Worm (Caenorhabditis elegans) whole organism, mixed stage, embryonic: ENCODE measurements around the gene efk-1.

Source experiments
- ceh-83 ChIP-seq: fragments of 200-800 bp; sonication (Bioruptor generic); optimal IDR thresholded peaks from 2 replicates; lab custom pipeline; 2018; ENCODE audit warnings: mild to moderate bottlenecking, missing genetic modification characterization, missing compliant biosample characterization
- nhr-28 ChIP-seq: fragments of 150-350 bp; optimal IDR thresholded peaks from 2 replicates; lab custom pipeline; 2014; ENCODE audit warnings: missing biosample characterization, missing genetic modification characterization
- nhr-76 ChIP-seq: sonication (generic microtip); optimal IDR thresholded peaks from 2 replicates; lab custom pipeline; 2017; ENCODE audit warnings: missing biosample characterization, missing genetic modification characterization
- snpc-4 ChIP-seq: fragments of 150-350 bp; optimal IDR thresholded peaks from 2 replicates; lab custom pipeline; 2014; ENCODE audit warnings: missing biosample characterization, missing genetic modification characterization

DNA sequence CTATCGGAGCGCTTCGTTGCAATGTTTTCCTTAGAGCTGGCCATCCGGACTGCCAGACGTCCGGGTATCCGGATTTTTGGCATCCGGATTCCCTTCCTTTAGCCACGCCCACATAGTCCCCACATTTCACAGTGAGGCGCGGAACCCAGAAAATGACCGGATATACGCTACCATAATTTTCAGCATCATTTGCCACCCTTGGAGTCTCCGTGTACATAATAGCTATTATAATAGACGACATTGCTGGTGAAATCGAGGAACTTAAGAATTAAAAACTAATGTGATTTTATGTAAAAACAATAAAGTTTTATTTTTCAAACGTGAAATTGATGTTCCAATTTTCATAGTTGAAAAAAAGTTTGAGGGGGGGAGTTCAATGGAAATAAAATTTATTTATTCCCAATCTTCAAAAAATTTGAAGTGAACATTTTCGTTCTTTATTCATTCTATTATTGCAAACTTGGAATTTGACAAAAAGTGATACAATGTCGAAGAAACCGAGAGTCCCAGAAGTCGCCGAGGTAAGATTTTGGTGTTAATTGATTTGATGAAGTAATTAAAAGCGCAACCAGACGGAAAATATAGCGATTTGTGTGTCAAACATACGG lies 42.0 kb upstream of the efk-1 start:
- TF ChIP-seq snpc-4 (tag; lab: Kevin White, UChicago) = no peak
- TF ChIP-seq nhr-76 (tag; lab: Kevin White, UChicago) = no peak
- no peak for TF ChIP-seq nhr-28
- no peak for TF ChIP-seq ceh-83 (GFP tag; lab: Kevin White, UChicago)
